Worm (Caenorhabditis elegans): Measurements from ENCODE around the gene pink-1.

DNA sequence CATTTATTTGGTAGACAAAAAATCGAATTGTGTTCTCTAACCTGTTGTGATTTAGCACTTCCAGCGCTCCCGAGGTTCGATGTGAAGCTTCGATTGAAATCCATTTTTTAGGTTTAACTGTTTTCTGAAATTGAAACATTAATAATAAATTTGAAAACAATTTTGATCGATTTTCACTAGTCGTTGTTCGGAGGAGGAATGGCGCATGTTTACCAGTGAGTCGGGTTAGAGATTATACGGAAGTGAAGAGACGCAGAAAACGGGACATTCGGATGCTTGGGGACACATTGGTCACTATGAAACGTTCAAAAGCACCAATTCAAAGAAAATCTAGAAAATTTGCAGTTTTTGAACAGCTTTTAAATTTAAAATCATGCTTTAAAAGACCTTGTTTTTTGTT is 3.3 kb upstream of the pink-1 start, which contains the start of gene fbxl-3:
- TF ChIP-seq nhr-2 (tag; optimal IDR thresholded peaks at IDR 0.05) (no peak), elt-3 (tag; optimal IDR thresholded peaks at IDR 0.05) (no peak), pha-4 (tag; optimal IDR thresholded peaks at IDR 0.05) (peak; percentile 65), blmp-1 (tag; optimal IDR thresholded peaks at IDR 0.05) (no peak), ceh-39 (tag; optimal IDR thresholded peaks at IDR 0.05) (no peak)

All from whole organism, mixed stage, embryonic.